Fruit fly (Drosophila melanogaster) whole organism, embryonic: Measurements from ENCODE around the gene mRpL51.

Experiments
- Adf1 ChIP-seq: fragments of 200-800 bp; sonication (Bioruptor generic); IDR thresholded peaks from 2 replicates; pipeline ENCODE4 v1.3.6; 2022; ENCODE audit warnings: missing biosample characterization, missing genetic modification characterization
- Aef1 ChIP-seq: fragments of 200-800 bp; sonication (Bioruptor generic); IDR thresholded peaks from 3 replicates; pipeline ENCODE4 v1.3.6; 2022; ENCODE audit warnings: missing biosample characterization, missing genetic modification characterization
- CG10267 ChIP-seq: fragments of 200-800 bp; sonication (Bioruptor generic); optimal IDR thresholded peaks from 2 replicates; lab custom pipeline; 2018; ENCODE audit warnings: missing biosample characterization, mild to moderate bottlenecking, missing genetic modification characterization, moderate library complexity
- CG10959 ChIP-seq: fragments of 200-800 bp; sonication (Bioruptor generic); IDR thresholded peaks from 2 replicates; pipeline ENCODE4 v1.3.6; 2022; ENCODE audit warnings: missing biosample characterization, missing genetic modification characterization
- CG11560 ChIP-seq: fragments of 200-800 bp; sonication (Bioruptor generic); IDR thresholded peaks from 3 replicates; pipeline ENCODE4 v1.3.6; 2022; ENCODE audit warnings: missing biosample characterization, missing genetic modification characterization
- CG12219 ChIP-seq: fragments of 200-800 bp; sonication (Bioruptor generic); optimal IDR thresholded peaks from 3 replicates; lab custom pipeline; 2018; ENCODE audit warnings: missing biosample characterization, mild to moderate bottlenecking, missing genetic modification characterization
- CG13123 ChIP-seq: fragments of 200-800 bp; sonication (Bioruptor generic); optimal IDR thresholded peaks from 2 replicates; lab custom pipeline; 2016; ENCODE audit warnings: missing biosample characterization, missing genetic modification characterization
- CG13624 ChIP-seq: fragments of 200-800 bp; sonication (Bioruptor generic); optimal IDR thresholded peaks from 2 replicates; lab custom pipeline; 2016; ENCODE audit warnings: missing biosample characterization, missing genetic modification characterization
- CG14860 ChIP-seq: fragments of 200-800 bp; sonication (Bioruptor generic); IDR thresholded peaks from 3 replicates; pipeline ENCODE4 v1.3.6; 2022; ENCODE audit warnings: missing biosample characterization, missing genetic modification characterization; ENCODE audit not compliant: partially characterized antibody
- CG15073 ChIP-seq: fragments of 200-800 bp; sonication (Bioruptor generic); optimal IDR thresholded peaks from 2 replicates; lab custom pipeline; 2016; ENCODE audit warnings: missing biosample characterization, missing genetic modification characterization
- CG1647 ChIP-seq: fragments of 200-800 bp; sonication (Bioruptor generic); optimal IDR thresholded peaks from 3 replicates; lab custom pipeline; 2016; ENCODE audit warnings: missing biosample characterization, missing genetic modification characterization
- CG16813 ChIP-seq: fragments of 200-800 bp; sonication (Bioruptor generic); IDR thresholded peaks from 3 replicates; pipeline ENCODE4 v1.3.6; 2022; ENCODE audit warnings: missing biosample characterization, missing genetic modification characterization; ENCODE audit not compliant: partially characterized antibody
- CG2875 ChIP-seq: fragments of 200-800 bp; sonication (Bioruptor generic); optimal IDR thresholded peaks from 2 replicates; lab custom pipeline; 2017; ENCODE audit warnings: missing biosample characterization, mild to moderate bottlenecking, missing genetic modification characterization, missing genetic modification reagents
- CG33213 ChIP-seq: fragments of 200-800 bp; sonication (Bioruptor generic); optimal IDR thresholded peaks from 3 replicates; lab custom pipeline; 2016; ENCODE audit warnings: missing biosample characterization, missing genetic modification characterization
- CG4730 ChIP-seq: fragments of 200-800 bp; sonication (Bioruptor generic); IDR thresholded peaks from 2 replicates; pipeline ENCODE4 v1.3.6; 2022; ENCODE audit warnings: missing biosample characterization, missing genetic modification characterization
- CG4820 ChIP-seq: fragments of 200-800 bp; sonication (Bioruptor generic); optimal IDR thresholded peaks from 3 replicates; lab custom pipeline; 2016; ENCODE audit warnings: missing biosample characterization, missing genetic modification characterization
- CG6813 ChIP-seq: fragments of 200-800 bp; sonication (Bioruptor generic); optimal IDR thresholded peaks from 2 replicates; lab custom pipeline; 2017; ENCODE audit warnings: missing biosample characterization, missing genetic modification characterization, mild to moderate bottlenecking, moderate library complexity, missing genetic modification reagents
- CG6854 ChIP-seq: fragments of 200-800 bp; sonication (Bioruptor generic); optimal IDR thresholded peaks from 3 replicates; lab custom pipeline; 2017; ENCODE audit warnings: missing biosample characterization, mild to moderate bottlenecking, missing genetic modification characterization
- CG8281 ChIP-seq: fragments of 200-800 bp; sonication (Bioruptor generic); optimal IDR thresholded peaks from 2 replicates; lab custom pipeline; 2018; ENCODE audit warnings: missing biosample characterization, mild to moderate bottlenecking, missing genetic modification characterization, moderate library complexity
- CTCF ChIP-seq: fragments of 200-800 bp; sonication (Bioruptor generic); optimal IDR thresholded peaks from 2 replicates; lab custom pipeline; 2017; ENCODE audit warnings: missing biosample characterization, mild to moderate bottlenecking, missing genetic modification characterization, moderate library complexity
- Camta ChIP-seq: fragments of 200-800 bp; sonication (Bioruptor generic); optimal IDR thresholded peaks from 2 replicates; lab custom pipeline; 2016; ENCODE audit warnings: missing biosample characterization, missing genetic modification characterization
- D19B ChIP-seq: fragments of 200-800 bp; sonication (Bioruptor generic); optimal IDR thresholded peaks from 2 replicates; lab custom pipeline; 2017; ENCODE audit warnings: missing biosample characterization, mild to moderate bottlenecking, missing genetic modification characterization
- Dbx ChIP-seq: fragments of 200-800 bp; sonication (Bioruptor generic); IDR thresholded peaks from 3 replicates; pipeline ENCODE4 v1.3.6; 2022; ENCODE audit warnings: missing biosample characterization, missing genetic modification characterization
- Dfd ChIP-seq, 2 experiments: fragments of >200 bp; optimal IDR thresholded peaks; 2 replicates each; lab custom pipeline; 2017; ENCODE audit warnings: missing biosample characterization in 2 of 2, missing genetic modification characterization in 2 of 2
- Dll ChIP-seq: fragments of 200-800 bp; sonication (Bioruptor generic); IDR thresholded peaks from 4 replicates; pipeline ENCODE4 v1.3.6; 2022; ENCODE audit warnings: missing biosample characterization, missing genetic modification characterization; ENCODE audit not compliant: partially characterized antibody
- Med ChIP-seq: fragments of 200-800 bp; sonication (Bioruptor generic); peaks from one replicate; lab custom pipeline; 2016; ENCODE audit warnings: missing biosample characterization, missing genetic modification characterization, mild to moderate bottlenecking, inconsistent platforms, moderate library complexity
- Meics ChIP-seq: fragments of 200-800 bp; sonication (Bioruptor generic); optimal IDR thresholded peaks from 2 replicates; lab custom pipeline; 2017; ENCODE audit warnings: missing biosample characterization, mild to moderate bottlenecking, missing genetic modification characterization
- NC2α ChIP-seq: fragments of 200-800 bp; sonication (Bioruptor generic); optimal IDR thresholded peaks from 2 replicates; lab custom pipeline; 2016; ENCODE audit warnings: missing biosample characterization, missing genetic modification characterization
- Opbp ChIP-seq: fragments of 200-800 bp; sonication (Bioruptor generic); IDR thresholded peaks from 3 replicates; pipeline ENCODE4 v1.3.6; 2022; ENCODE audit warnings: missing biosample characterization, missing genetic modification characterization; ENCODE audit not compliant: partially characterized antibody
- Sin3A ChIP-seq: fragments of >200 bp; optimal IDR thresholded peaks from 2 replicates; lab custom pipeline; 2018
- YL-1 ChIP-seq: fragments of 200-800 bp; sonication (Bioruptor generic); optimal IDR thresholded peaks from 3 replicates; lab custom pipeline; 2017; ENCODE audit warnings: missing biosample characterization, mild to moderate bottlenecking, missing genetic modification characterization
- ash1 ChIP-seq: fragments of 200-800 bp; sonication (Bioruptor generic); optimal IDR thresholded peaks from 2 replicates; lab custom pipeline; 2018; ENCODE audit warnings: missing biosample characterization, mild to moderate bottlenecking, missing genetic modification characterization
- bsh ChIP-seq, 2 experiments: fragments of 200-800 bp; sonication (Bioruptor generic); optimal IDR thresholded peaks; 2 replicates each; lab custom pipeline; 2017 to 2018; ENCODE audit warnings: mild to moderate bottlenecking in 2 of 2, missing biosample characterization in 2 of 2, missing genetic modification characterization in 2 of 2, moderate library complexity in 1 of 2
- btn ChIP-seq: fragments of 200-800 bp; sonication (Bioruptor generic); optimal IDR thresholded peaks from 2 replicates; lab custom pipeline; 2016; ENCODE audit warnings: missing biosample characterization, missing genetic modification characterization
- cato ChIP-seq: fragments of 200-800 bp; sonication (Bioruptor generic); optimal IDR thresholded peaks from 2 replicates; lab custom pipeline; 2016; ENCODE audit warnings: missing biosample characterization, missing genetic modification characterization, borderline replicate concordance
- chn ChIP-seq: fragments of 200-800 bp; sonication (Bioruptor generic); optimal IDR thresholded peaks from 2 replicates; lab custom pipeline; 2016; ENCODE audit warnings: missing biosample characterization, missing genetic modification characterization
- crp ChIP-seq, 2 experiments: fragments of 200-800 bp; sonication (Bioruptor generic); optimal IDR thresholded peaks; 2 replicates in 1 of 2; 3 replicates in 1 of 2; lab custom pipeline; 2017; ENCODE audit warnings: missing biosample characterization in 2 of 2, missing genetic modification characterization in 2 of 2, mild to moderate bottlenecking in 1 of 2, moderate library complexity in 1 of 2
- dmrt11E ChIP-seq: fragments of 200-800 bp; sonication (Bioruptor generic); optimal IDR thresholded peaks from 3 replicates; lab custom pipeline; 2018; ENCODE audit warnings: missing biosample characterization, mild to moderate bottlenecking, missing genetic modification characterization, moderate library complexity
- exex ChIP-seq: fragments of 200-800 bp; sonication (Bioruptor generic); optimal IDR thresholded peaks from 4 replicates; lab custom pipeline; 2018; ENCODE audit warnings: missing biosample characterization, mild to moderate bottlenecking, missing genetic modification characterization, moderate library complexity
- eyg ChIP-seq: fragments of 200-800 bp; sonication (Bioruptor generic); optimal IDR thresholded peaks from 3 replicates; lab custom pipeline; 2016; ENCODE audit warnings: missing biosample characterization, missing genetic modification characterization
- fu2 ChIP-seq: fragments of 200-800 bp; sonication (Bioruptor generic); optimal IDR thresholded peaks from 2 replicates; lab custom pipeline; 2016; ENCODE audit warnings: missing biosample characterization, missing genetic modification characterization
- h ChIP-seq: fragments of >200 bp; optimal IDR thresholded peaks from 2 replicates; lab custom pipeline; 2017
- hb ChIP-seq: fragments of 200-800 bp; sonication (Bioruptor generic); IDR thresholded peaks from 3 replicates; pipeline ENCODE4 v1.3.6; 2022; ENCODE audit warnings: missing biosample characterization, missing genetic modification characterization; ENCODE audit not compliant: partially characterized antibody
- hbn ChIP-seq: fragments of 200-800 bp; sonication (Bioruptor generic); IDR thresholded peaks from 2 replicates; pipeline ENCODE4 v1.3.6; 2022; ENCODE audit warnings: missing biosample characterization, missing genetic modification characterization; ENCODE audit not compliant: partially characterized antibody
- insv ChIP-seq, 2 experiments: fragments of 200-800 bp; sonication (Bioruptor generic); optimal IDR thresholded peaks; 3 replicates each; lab custom pipeline; 2016 to 2018; ENCODE audit warnings: missing biosample characterization in 2 of 2, missing genetic modification characterization in 2 of 2
- lola ChIP-seq, 3 experiments: fragments of >200 bp in 2 of 3; fragments of 200-800 bp in 1 of 3; sonication (Bioruptor generic) in 1 of 3; optimal IDR thresholded peaks; 2 replicates each; lab custom pipeline; 2017 to 2019; ENCODE audit warnings: missing biosample characterization in 3 of 3, missing genetic modification characterization in 3 of 3, mild to moderate bottlenecking in 1 of 3, moderate library complexity in 1 of 3
- nmo ChIP-seq: fragments of 200-800 bp; sonication (Bioruptor generic); optimal IDR thresholded peaks from 2 replicates; lab custom pipeline; 2018; ENCODE audit warnings: missing biosample characterization, mild to moderate bottlenecking, missing genetic modification characterization, moderate library complexity
- pita ChIP-seq: fragments of 200-800 bp; sonication (Bioruptor generic); optimal IDR thresholded peaks from 2 replicates; lab custom pipeline; 2017; ENCODE audit warnings: missing biosample characterization, mild to moderate bottlenecking, missing genetic modification characterization
- salm ChIP-seq: fragments of 200-800 bp; sonication (Bioruptor generic); optimal IDR thresholded peaks from 2 replicates; lab custom pipeline; 2018; ENCODE audit warnings: missing biosample characterization, mild to moderate bottlenecking, missing genetic modification characterization
- sd ChIP-seq: fragments of 200-800 bp; sonication (Bioruptor generic); optimal IDR thresholded peaks from 3 replicates; lab custom pipeline; 2018; ENCODE audit warnings: missing biosample characterization, mild to moderate bottlenecking, missing genetic modification characterization, moderate library complexity
- sug ChIP-seq: fragments of 200-800 bp; optimal IDR thresholded peaks from 2 replicates; lab custom pipeline; 2019; ENCODE audit warnings: missing biosample characterization, mild to moderate bottlenecking, missing genetic modification characterization, moderate library complexity
- tgo ChIP-seq: fragments of 200-800 bp; sonication (Bioruptor generic); IDR thresholded peaks from 3 replicates; pipeline ENCODE4 v1.3.6; 2022; ENCODE audit warnings: missing biosample characterization, missing genetic modification characterization

The mRpL51 gene

dm6 chr2L:8485562-8485961, 31.6 kb downstream of the mRpL51 start (continued):
- TF ChIP-seq CG16813, result peak; percentile 66
- TF ChIP-seq chn (GFP tag; lab: Kevin White, UChicago), result no peak
- TF ChIP-seq Sin3A (lab: Kevin White, UChicago), result no peak
- TF ChIP-seq crp (GFP tag; optimal IDR thresholded peaks at IDR 0.05; lab: Kevin White, UChicago), result no peak
- no peak for TF ChIP-seq fu2 (GFP tag; lab: Kevin White, UChicago)
- TF ChIP-seq CG13624 (GFP tag; lab: Kevin White, UChicago), result no peak
- no peak for TF ChIP-seq NC2α
- no peak for TF ChIP-seq CG10959 (GFP tag; lab: Robert Waterston, UW)
- no peak for TF ChIP-seq sd (tag; lab: Kevin White, UChicago)
- TF ChIP-seq YL-1 (GFP tag; lab: Kevin White, UChicago), result no peak
- TF ChIP-seq dmrt11E (tag; lab: Kevin White, UChicago), result no peak
- TF ChIP-seq exex, result peak; percentile 37
- no peak for TF ChIP-seq D19B (GFP tag; lab: Kevin White, UChicago)
- TF ChIP-seq Dbx (GFP tag; lab: Robert Waterston, UW), result no peak
- TF ChIP-seq CG4820 (GFP tag; lab: Kevin White, UChicago), result no peak
- TF ChIP-seq Dll (GFP tag; lab: Robert Waterston, UW), result 0 out of 4 replicates have a peak, but pooled peaks have one; percentile 26
- TF ChIP-seq Dfd (GFP tag; optimal IDR thresholded peaks at IDR 0.05; lab: Kevin White, UChicago), result no peak
- TF ChIP-seq CG8281, result no peak
- TF ChIP-seq CG12219 (GFP tag; lab: Kevin White, UChicago), result no peak
- TF ChIP-seq bsh (GFP tag; optimal IDR thresholded peaks at IDR 0.05; lab: Kevin White, UChicago), result no peak
- no peak for TF ChIP-seq hbn (GFP tag; lab: Robert Waterston, UW)
- no peak for TF ChIP-seq salm
- TF ChIP-seq Aef1, result no peak
- peak; percentile 76 for TF ChIP-seq Opbp
- TF ChIP-seq CG1647 (GFP tag; lab: Kevin White, UChicago), result no peak
- no peak for TF ChIP-seq CG15073 (GFP tag; lab: Kevin White, UChicago)
- no peak for TF ChIP-seq Adf1 (GFP tag; lab: Robert Waterston, UW)
- no peak for TF ChIP-seq ash1 (GFP tag; lab: Kevin White, UChicago)
- no peak for TF ChIP-seq CG4730 (GFP tag; lab: Robert Waterston, UW)
- TF ChIP-seq CTCF (GFP tag; lab: Kevin White, UChicago), result peak; percentile 96
- no peak for TF ChIP-seq CG6854 (GFP tag; lab: Kevin White, UChicago)
- TF ChIP-seq CG2875 (GFP tag; lab: Kevin White, UChicago), result no peak
- no peak for TF ChIP-seq CG6813 (GFP tag; lab: Kevin White, UChicago)
- no peak for TF ChIP-seq nmo (GFP tag; lab: Kevin White, UChicago)
- TF ChIP-seq tgo, result no peak
- no peak for TF ChIP-seq cato (GFP tag; lab: Kevin White, UChicago)
- TF ChIP-seq eyg (GFP tag; lab: Kevin White, UChicago), result no peak
- no peak for TF ChIP-seq h
- peak; percentile 1 for TF ChIP-seq sug (tag; lab: Kevin White, UChicago)
- TF ChIP-seq CG14860 (GFP tag; lab: Robert Waterston, UW), result no peak
- no peak for TF ChIP-seq btn (GFP tag; lab: Kevin White, UChicago)
- no peak for TF ChIP-seq CG13123 (GFP tag; lab: Kevin White, UChicago)
- TF ChIP-seq Camta, result no peak
- TF ChIP-seq insv (GFP tag; optimal IDR thresholded peaks at IDR 0.05; lab: Kevin White, UChicago), result no peak
- TF ChIP-seq pita (GFP tag; lab: Kevin White, UChicago), result no peak
- 0 out of 3 replicates have a peak, but pooled peaks have one; percentile 39 for TF ChIP-seq hb
- no peak for TF ChIP-seq CG10267 (tag; lab: Kevin White, UChicago)
- peak; percentile 7 for TF ChIP-seq CG33213 (GFP tag; lab: Kevin White, UChicago)
- no peak for TF ChIP-seq Meics (GFP tag; lab: Kevin White, UChicago)
- no peak for TF ChIP-seq CG11560
- peak; percentile 76 for TF ChIP-seq Med (GFP tag; lab: Kevin White, UChicago)
- no peak for TF ChIP-seq lola (GFP tag; optimal IDR thresholded peaks at IDR 0.05; lab: Kevin White, UChicago)
